Fruit fly (Drosophila melanogaster): ENCODE data around the gene CG6254.

The CG6254 gene

DNA sequence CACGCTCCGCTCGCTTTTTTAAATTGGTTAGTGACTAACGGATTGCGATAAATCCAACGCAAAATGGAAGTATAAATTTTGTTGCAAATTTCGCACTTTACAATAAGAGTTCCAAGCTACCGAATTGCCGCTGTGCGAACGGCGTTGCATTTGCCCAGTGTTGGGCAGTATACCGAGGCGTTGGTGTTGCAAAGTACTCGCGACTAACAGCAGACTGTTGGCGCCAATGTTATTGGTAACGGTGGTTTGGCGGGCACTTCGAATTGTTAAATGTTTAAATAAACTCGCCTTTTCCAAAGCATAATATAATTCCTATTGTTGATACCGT is 26.8 kb downstream of the CG6254 start:
- TF ChIP-seq Hr96 (GFP tag; optimal IDR thresholded peaks at IDR 0.05) (no peak), CG12768 (GFP tag; optimal IDR thresholded peaks at IDR 0.05) (peak; percentile 86), bab1 (GFP tag; optimal IDR thresholded peaks at IDR 0.05) (peak; percentile 32), Mnt (GFP tag; optimal IDR thresholded peaks at IDR 0.05) (peak; percentile 85), CG7101 (tag; optimal IDR thresholded peaks at IDR 0.05) (peak; percentile 85), cnc (optimal IDR thresholded peaks at IDR 0.05) (no peak), tj (GFP tag; optimal IDR thresholded peaks at IDR 0.05) (peak; percentile 90), CG33017 (tag; optimal IDR thresholded peaks at IDR 0.05) (peak; percentile 25), kay (GFP tag; ENCODE audit: borderline replicate concordance) (no peak), CG7045 (GFP tag; optimal IDR thresholded peaks at IDR 0.05) (peak; percentile 50), CG14711 (tag; optimal IDR thresholded peaks at IDR 0.05) (peak; percentile 59), CG11617 (GFP tag; optimal IDR thresholded peaks at IDR 0.05) (peak; percentile 8), Crg-1 (GFP tag; optimal IDR thresholded peaks at IDR 0.05) (peak; percentile 95), CG1620 (GFP tag; optimal IDR thresholded peaks at IDR 0.05) (peak; percentile 94), pad (GFP tag; optimal IDR thresholded peaks at IDR 0.05) (peak; percentile 76), CG5204 (GFP tag; optimal IDR thresholded peaks at IDR 0.05) (peak; percentile 67), toe (GFP tag; optimal IDR thresholded peaks at IDR 0.05) (no peak), Clk (GFP tag; optimal IDR thresholded peaks at IDR 0.05) (peak; percentile 68), cic (GFP tag; optimal IDR thresholded peaks at IDR 0.05) (peak; percentile 74), ovo (GFP tag; optimal IDR thresholded peaks at IDR 0.05) (peak; percentile 98)

DNA sequence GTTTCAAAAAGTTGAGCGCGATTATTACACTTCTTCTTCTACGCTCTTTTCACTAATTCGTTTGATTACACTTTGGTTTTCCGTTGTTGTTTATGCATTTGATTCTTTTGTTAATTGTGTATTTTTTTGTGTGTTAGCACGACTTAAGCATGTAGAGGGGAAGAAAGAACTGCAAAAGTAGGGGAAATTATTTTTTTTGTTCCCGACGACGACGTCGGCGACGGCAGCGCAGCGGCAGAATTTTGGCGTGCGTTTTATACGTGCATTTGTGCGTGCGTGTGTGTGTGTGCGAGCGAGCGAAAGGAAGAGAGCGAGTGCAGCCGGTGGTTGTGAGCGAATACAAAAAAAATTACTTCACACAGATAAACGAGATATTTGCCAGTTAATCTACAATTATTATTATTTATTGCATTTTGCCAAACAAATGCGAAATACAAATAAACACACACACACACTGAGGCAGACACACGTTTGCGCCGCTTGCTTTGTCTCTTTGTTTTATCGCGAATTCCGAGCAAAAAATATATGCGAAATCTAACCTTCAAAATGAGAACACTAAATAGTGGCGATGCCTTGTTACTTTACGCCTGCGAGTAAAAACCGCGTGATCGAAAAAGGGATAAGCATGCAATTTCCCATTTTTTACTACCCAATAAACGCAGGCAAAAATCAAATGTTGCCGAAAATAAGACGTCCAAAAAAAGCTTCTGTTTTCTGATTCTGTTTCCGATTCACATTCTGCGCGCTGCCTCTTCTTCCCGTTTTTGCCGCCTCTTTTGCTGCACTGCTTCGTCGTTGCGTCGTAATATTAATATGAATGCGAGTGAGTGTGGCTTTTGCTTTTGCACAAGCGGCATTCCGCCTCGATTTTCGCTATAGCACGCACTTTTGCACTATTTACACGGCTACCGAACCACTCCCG is 27.5 kb downstream of the CG6254 start:
- no peak for TF ChIP-seq cnc (optimal IDR thresholded peaks at IDR 0.05)
- TF ChIP-seq kay (GFP tag; ENCODE audit: borderline replicate concordance): peak; percentile 32
- no peak for TF ChIP-seq CG5204 (GFP tag; optimal IDR thresholded peaks at IDR 0.05)
- peak; percentile 99 for TF ChIP-seq pad (GFP tag; optimal IDR thresholded peaks at IDR 0.05)
- TF ChIP-seq CG11617 (GFP tag; optimal IDR thresholded peaks at IDR 0.05): peak; percentile 1
- TF ChIP-seq tj (GFP tag; optimal IDR thresholded peaks at IDR 0.05): no peak
- TF ChIP-seq Crg-1 (GFP tag; optimal IDR thresholded peaks at IDR 0.05): no peak

DNA sequence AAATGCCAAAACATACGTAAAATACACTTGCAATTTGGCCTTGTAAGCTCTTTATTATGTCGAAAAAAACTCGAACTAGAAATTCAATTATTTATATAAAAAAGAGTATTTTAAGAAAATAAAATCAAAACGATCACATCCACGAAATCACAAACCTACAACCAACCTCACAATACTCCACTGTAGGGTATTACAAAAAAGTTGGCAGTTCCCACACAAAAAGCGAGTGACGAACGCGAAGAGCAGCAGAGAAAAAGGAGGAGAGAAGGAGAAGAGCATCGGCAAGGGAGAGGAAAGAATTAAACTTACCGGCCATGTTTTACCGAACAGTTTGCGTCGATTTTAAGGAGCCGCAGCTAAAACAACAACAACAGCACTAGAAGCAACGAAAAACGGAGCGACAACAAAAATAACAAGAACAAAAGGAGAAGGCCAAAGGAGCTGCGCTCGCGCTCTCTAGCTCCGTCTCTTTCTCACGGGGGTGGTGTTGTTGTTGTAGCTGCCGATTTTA is 28.2 kb downstream of the CG6254 start:
- no peak for TF ChIP-seq Mnt (GFP tag; optimal IDR thresholded peaks at IDR 0.05)
- no peak for TF ChIP-seq CG5204 (GFP tag; optimal IDR thresholded peaks at IDR 0.05)
- TF ChIP-seq bab1 (GFP tag; optimal IDR thresholded peaks at IDR 0.05): no peak
- no peak for TF ChIP-seq CG12768 (GFP tag; optimal IDR thresholded peaks at IDR 0.05)
- TF ChIP-seq CG7101 (tag; optimal IDR thresholded peaks at IDR 0.05): no peak
- TF ChIP-seq ovo (GFP tag; optimal IDR thresholded peaks at IDR 0.05): no peak
- TF ChIP-seq Clk (GFP tag; optimal IDR thresholded peaks at IDR 0.05): no peak
- TF ChIP-seq CG11617 (GFP tag; optimal IDR thresholded peaks at IDR 0.05): no peak
- TF ChIP-seq CG1620 (GFP tag; optimal IDR thresholded peaks at IDR 0.05): no peak
- no peak for TF ChIP-seq kay (GFP tag; ENCODE audit: borderline replicate concordance)
- no peak for TF ChIP-seq CG33017 (tag; optimal IDR thresholded peaks at IDR 0.05)
- no peak for TF ChIP-seq cic (GFP tag; optimal IDR thresholded peaks at IDR 0.05)
- TF ChIP-seq Crg-1 (GFP tag; optimal IDR thresholded peaks at IDR 0.05): no peak
- TF ChIP-seq CG14711 (tag; optimal IDR thresholded peaks at IDR 0.05): no peak
- no peak for TF ChIP-seq toe (GFP tag; optimal IDR thresholded peaks at IDR 0.05)
- TF ChIP-seq tj (GFP tag; optimal IDR thresholded peaks at IDR 0.05): no peak
- no peak for TF ChIP-seq Hr96 (GFP tag; optimal IDR thresholded peaks at IDR 0.05)
- no peak for TF ChIP-seq pad (GFP tag; optimal IDR thresholded peaks at IDR 0.05)

dm6 chr3R:10130975-10131529 is 30.1 kb downstream of the CG6254 start:
- peak; percentile 39 for TF ChIP-seq CG33017 (tag; optimal IDR thresholded peaks at IDR 0.05)
- peak; percentile 12 for TF ChIP-seq pad (GFP tag; optimal IDR thresholded peaks at IDR 0.05)
- peak; percentile 12 for TF ChIP-seq kay (GFP tag; ENCODE audit: borderline replicate concordance)
- TF ChIP-seq CG14711 (tag; optimal IDR thresholded peaks at IDR 0.05): no peak
- TF ChIP-seq CG12768 (GFP tag; optimal IDR thresholded peaks at IDR 0.05): peak; percentile 34
- no peak for TF ChIP-seq CG7045 (GFP tag; optimal IDR thresholded peaks at IDR 0.05)
- peak; percentile 27 for TF ChIP-seq Crg-1 (GFP tag; optimal IDR thresholded peaks at IDR 0.05)
- TF ChIP-seq cic (GFP tag; optimal IDR thresholded peaks at IDR 0.05): peak; percentile 46
- TF ChIP-seq CG1620 (GFP tag; optimal IDR thresholded peaks at IDR 0.05): peak; percentile 3
- peak; percentile 31 for TF ChIP-seq CG7101 (tag; optimal IDR thresholded peaks at IDR 0.05)
- TF ChIP-seq tj (GFP tag; optimal IDR thresholded peaks at IDR 0.05): no peak
- TF ChIP-seq CG11617 (GFP tag; optimal IDR thresholded peaks at IDR 0.05): no peak

- peak; percentile 21 for TF ChIP-seq CG14711 (tag; optimal IDR thresholded peaks at IDR 0.05)
- no peak for TF ChIP-seq Mnt (GFP tag; optimal IDR thresholded peaks at IDR 0.05)
- peak; percentile 29 for TF ChIP-seq bab1 (GFP tag; optimal IDR thresholded peaks at IDR 0.05)
- no peak for TF ChIP-seq Hr96 (GFP tag; optimal IDR thresholded peaks at IDR 0.05)
- peak; percentile 3 for TF ChIP-seq CG33017 (tag; optimal IDR thresholded peaks at IDR 0.05)
These were observed 31.0 kb downstream of the CG6254 start for dm6 chr3R:10130091-10130490.

dm6 chr3R:10125477-10125876 is 35.7 kb downstream of the CG6254 start, which contains the start of gene knk:
Gene knk, minus strand, starts transcription at chr3R:10125664.
- no peak for TF ChIP-seq CG14711 (tag; optimal IDR thresholded peaks at IDR 0.05)
- TF ChIP-seq Clk (GFP tag; optimal IDR thresholded peaks at IDR 0.05): no peak
- no peak for TF ChIP-seq CG7101 (tag; optimal IDR thresholded peaks at IDR 0.05)
- TF ChIP-seq ovo (GFP tag; optimal IDR thresholded peaks at IDR 0.05): peak; percentile 16

Data from whole organism, adult.